Worm (Caenorhabditis elegans) whole organism, L1 larva: ENCODE data around the gene emb-30.

Source experiments
- efl-1 ChIP-seq, 4 experiments: fragments of 150-350 bp; optimal IDR thresholded peaks in 3 of 4; peaks in 1 of 4; 1 replicate in 1 of 4; 2 replicates in 3 of 4; lab custom pipeline; 2014; ENCODE audit warnings: missing biosample characterization in 2 of 4, missing genetic modification characterization in 2 of 4, missing genetic modification reagents in 2 of 4
- egl-13 ChIP-seq: sonication (generic microtip); optimal IDR thresholded peaks from 2 replicates; lab custom pipeline; 2016; ENCODE audit warnings: missing genotype, missing genetic modification reagents, missing genetic modification characterization, missing compliant biosample characterization
- lsy-2 ChIP-seq, 2 experiments: fragments of 150-350 bp; optimal IDR thresholded peaks; 2 replicates each; lab custom pipeline; 2014; ENCODE audit warnings: missing biosample characterization in 2 of 2, missing genetic modification characterization in 2 of 2
- nhr-237 ChIP-seq: fragments of 150-350 bp; optimal IDR thresholded peaks from 2 replicates; lab custom pipeline; 2014; ENCODE audit warnings: missing biosample characterization, missing genetic modification characterization
- nhr-76 ChIP-seq: sonication (generic microtip); optimal IDR thresholded peaks from 2 replicates; lab custom pipeline; 2017; ENCODE audit warnings: missing biosample characterization, missing genetic modification characterization
- nhr-77 ChIP-seq: fragments of 150-350 bp; optimal IDR thresholded peaks from 2 replicates; lab custom pipeline; 2014; ENCODE audit warnings: missing biosample characterization, missing genetic modification characterization
- skn-1 ChIP-seq: fragments of 150-350 bp; optimal IDR thresholded peaks from 2 replicates; lab custom pipeline; 2014; ENCODE audit warnings: missing biosample characterization, missing genetic modification characterization
- snpc-4 ChIP-seq: fragments of 150-350 bp; optimal IDR thresholded peaks from 2 replicates; lab custom pipeline; 2014; ENCODE audit warnings: missing biosample characterization, missing genetic modification characterization
- unc-130 ChIP-seq: fragments of 150-350 bp; optimal IDR thresholded peaks from 2 replicates; lab custom pipeline; 2017; ENCODE audit warnings: missing biosample characterization, missing genetic modification characterization, inconsistent platforms
- unc-62 ChIP-seq: fragments of 150-350 bp; optimal IDR thresholded peaks from 2 replicates; lab custom pipeline; 2014; ENCODE audit warnings: missing biosample characterization, missing genetic modification reagents, missing genetic modification characterization
- unc-86 ChIP-seq: sonication (generic microtip); optimal IDR thresholded peaks from 2 replicates; lab custom pipeline; 2016; ENCODE audit warnings: missing genetic modification characterization, missing compliant biosample characterization
- xbp-1 ChIP-seq: sonication (generic microtip); optimal IDR thresholded peaks from 2 replicates; lab custom pipeline; 2016; ENCODE audit warnings: missing genetic modification characterization, missing compliant biosample characterization

DNA sequence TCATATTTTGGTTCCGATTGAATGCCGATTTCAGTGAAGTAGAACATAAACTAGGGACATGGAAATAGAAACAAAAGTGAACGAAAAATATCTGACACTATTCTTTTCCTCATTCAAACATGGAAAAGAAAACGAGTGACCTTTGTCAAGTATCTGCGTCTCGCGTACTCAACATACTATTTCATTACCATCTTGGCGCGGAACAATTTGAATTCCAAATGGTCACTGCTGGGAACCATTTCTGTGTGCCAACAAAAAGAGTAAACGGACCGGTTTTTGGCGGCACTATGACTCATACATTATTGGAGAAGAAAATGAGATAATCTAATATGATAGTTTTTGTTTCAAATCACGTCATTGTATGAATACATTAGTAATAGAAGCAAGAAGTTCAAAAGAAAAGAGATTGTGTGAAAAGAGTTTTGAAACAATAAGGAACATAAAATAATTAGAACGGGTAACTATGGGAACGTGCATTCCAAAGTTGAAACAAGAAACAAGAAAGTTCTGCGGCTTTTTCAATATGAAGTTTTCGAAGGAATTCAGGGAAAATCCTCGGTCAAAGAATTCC lies 41.2 kb upstream of the emb-30 start:
- TF ChIP-seq unc-86 (tag; lab: Kevin White, UChicago) (no peak), snpc-4 (tag; lab: Kevin White, UChicago) (no peak), nhr-76 (no peak), unc-62 (GFP tag; lab: Kevin White, UChicago) (no peak), egl-13 (tag; lab: Kevin White, UChicago) (no peak), nhr-77 (tag; lab: Kevin White, UChicago) (no peak), xbp-1 (tag; lab: Kevin White, UChicago) (no peak), efl-1 (optimal IDR thresholded peaks at IDR 0.05; lab: Kevin White, UChicago) (no peak), efl-1 (GFP tag; optimal IDR thresholded peaks at IDR 0.05 in 1 of 2; lab: Kevin White, UChicago) (peak in 1 of 2 experiments; percentile 84), nhr-237 (tag; lab: Kevin White, UChicago) (no peak), unc-130 (tag; lab: Kevin White, UChicago) (no peak), lsy-2 (tag; optimal IDR thresholded peaks at IDR 0.05; lab: Kevin White, UChicago) (peak in 1 of 2 experiments; percentile 6), skn-1 (tag; lab: Kevin White, UChicago) (no peak)
